Worm (Caenorhabditis elegans): Measurements from ENCODE around the gene F54F7.8.

F54F7.8 gene

ce11 chrX:11857178-11857577, 2.4 kb upstream of the F54F7.8 start, which contains the start of gene mes-1:
Gene mes-1, plus strand, starts transcription at chrX:11857478.
- TF ChIP-seq nhr-76 (tag; optimal IDR thresholded peaks at IDR 0.05) (no peak), hif-1 (tag; optimal IDR thresholded peaks at IDR 0.05) (no peak), lin-29 (GFP tag; IDR thresholded peaks at IDR 0.05) (no peak), Y48G9A.11 (GFP tag; IDR thresholded peaks at IDR 0.05) (no peak), ZK337.2 (GFP tag; IDR thresholded peaks at IDR 0.05) (no peak), arid-1 (GFP tag; conservative IDR thresholded peaks at IDR 0.05) (no peak), lin-38 (GFP tag; IDR thresholded peaks at IDR 0.05) (no peak), ceh-32 (tag; optimal IDR thresholded peaks at IDR 0.05; ENCODE audit: poor library complexity) (no peak), nhr-42 (GFP tag; IDR thresholded peaks at IDR 0.05) (no peak)

- TF ChIP-seq ceh-28 (tag; optimal IDR thresholded peaks at IDR 0.05) (no peak), unc-62 (GFP tag; optimal IDR thresholded peaks at IDR 0.05 in 1 of 2) (peak in 1 of 2 experiments; percentile 90), unc-62 (tag; optimal IDR thresholded peaks at IDR 0.05) (no peak)
Observed at ce11 chrX:11856214-11856613, 1.4 kb upstream of the F54F7.8 start.

- peak; percentile 30; the same call in 1 of the 2 replicates for TF ChIP-seq dmd-6 (GFP tag; IDR thresholded peaks at IDR 0.05)
- peak; percentile 53 for TF ChIP-seq pqm-1 (tag; optimal IDR thresholded peaks at IDR 0.05)
- TF ChIP-seq Y75B8A.6 (GFP tag; IDR thresholded peaks at IDR 0.05) = no peak
- TF ChIP-seq ceh-20 (GFP tag; IDR thresholded peaks at IDR 0.05) = no peak
- no peak for TF ChIP-seq daf-16 (GFP tag; optimal IDR thresholded peaks at IDR 0.05)
- TF ChIP-seq daf-16 (tag; optimal IDR thresholded peaks at IDR 0.05) = peak; percentile 37
- peak; percentile 51 for TF ChIP-seq nhr-28 (tag; optimal IDR thresholded peaks at IDR 0.05)
- peak; percentile 48 for TF ChIP-seq dve-1 (tag; optimal IDR thresholded peaks at IDR 0.05; ENCODE audit: insufficient read depth)
Observed at ce11 chrX:11854432-11854831, 371 bp downstream of the F54F7.8 start.

- peak; percentile 61 for TF ChIP-seq aha-1 (tag)
- no peak for TF ChIP-seq hlh-30 (tag; optimal IDR thresholded peaks at IDR 0.05; ENCODE audit: insufficient read depth)
Observed at ce11 chrX:11852494-11852893, 2.3 kb downstream of the F54F7.8 start, which contains the start of gene xtr-1. Gene xtr-1, plus strand, starts transcription at chrX:11852794.

ce11 chrX:11850572-11850971, 4.2 kb downstream of the F54F7.8 start, which contains the start of gene F54F7.14:
Gene F54F7.14, plus strand, starts transcription at chrX:11850872.
- TF ChIP-seq ceh-62 (tag; optimal IDR thresholded peaks at IDR 0.05) (no peak), unc-39 (tag; optimal IDR thresholded peaks at IDR 0.05) (no peak), set-16 (GFP tag; IDR thresholded peaks at IDR 0.05) (no peak), nhr-102 (tag; optimal IDR thresholded peaks at IDR 0.05) (no peak), ceh-20 (GFP tag; IDR thresholded peaks at IDR 0.05) (no peak), F10B5.3 (tag; optimal IDR thresholded peaks at IDR 0.05) (no peak)

ce11 chrX:11850082-11850481, 4.7 kb downstream of the F54F7.8 start, which contains the start of gene F54F7.3:
Gene F54F7.3, minus strand, starts transcription at chrX:11850182.
- no peak for TF ChIP-seq php-3 (GFP tag; IDR thresholded peaks at IDR 0.05)
- TF ChIP-seq arid-1 (GFP tag; conservative IDR thresholded peaks at IDR 0.05) = no peak

- TF ChIP-seq mep-1 (tag; optimal IDR thresholded peaks at IDR 0.05) = no peak
- no peak for TF ChIP-seq ceh-62 (tag; optimal IDR thresholded peaks at IDR 0.05)
Observed at ce11 chrX:11848618-11849017, 6.2 kb downstream of the F54F7.8 start, which contains the start of gene F54F7.9. Gene F54F7.9, minus strand, starts transcription at chrX:11848718.
